Fruit fly (Drosophila melanogaster) whole organism: ENCODE results near the gene CG17026.

ENCODE experiments used
- CG8478 ChIP-seq: fragments of >200 bp; optimal IDR thresholded peaks from 2 replicates; lab custom pipeline; 2018; ENCODE audit warnings: inconsistent platforms
- Dll ChIP-seq: fragments of >200 bp; optimal IDR thresholded peaks from 2 replicates; lab custom pipeline; 2017
- EcR ChIP-seq, 2 experiments: fragments of >200 bp; optimal IDR thresholded peaks; 2 replicates each; lab custom pipeline; 2017; ENCODE audit warnings: missing biosample characterization in 2 of 2, missing genetic modification characterization in 2 of 2, missing genetic modification reagents in 2 of 2
- pan ChIP-seq: fragments of >200 bp; optimal IDR thresholded peaks from 2 replicates; lab custom pipeline; 2017
- psq ChIP-seq: fragments of >200 bp; optimal IDR thresholded peaks from 2 replicates; lab custom pipeline; 2017
- usp ChIP-seq: fragments of >200 bp; optimal IDR thresholded peaks from 2 replicates; lab custom pipeline; 2017; ENCODE audit warnings: missing biosample characterization, missing genetic modification characterization, mixed read lengths

CG17026 gene

dm6 chr3L:15999358-16000005 is 24.3 kb downstream of the CG17026 start:
- TF ChIP-seq Dll (no peak), EcR (GFP tag; optimal IDR thresholded peaks at IDR 0.05; lab: Kevin White, UChicago) (no peak), usp (GFP tag; lab: Kevin White, UChicago) (no peak), pan (lab: Kevin White, UChicago) (no peak), CG8478 (lab: Kevin White, UChicago) (no peak), psq (lab: Kevin White, UChicago) (no peak)

- TF ChIP-seq Dll (no peak), psq (lab: Kevin White, UChicago) (no peak), pan (lab: Kevin White, UChicago) (no peak), CG8478 (lab: Kevin White, UChicago) (no peak), usp (GFP tag; lab: Kevin White, UChicago) (no peak), EcR (GFP tag; optimal IDR thresholded peaks at IDR 0.05; lab: Kevin White, UChicago) (no peak)
Observed at dm6 chr3L:16001164-16001679, 26.1 kb downstream of the CG17026 start.

- TF ChIP-seq usp (GFP tag; lab: Kevin White, UChicago) (no peak), pan (lab: Kevin White, UChicago) (no peak), EcR (GFP tag; optimal IDR thresholded peaks at IDR 0.05; lab: Kevin White, UChicago) (no peak), psq (lab: Kevin White, UChicago) (no peak), Dll (no peak), CG8478 (lab: Kevin White, UChicago) (no peak)
Observed at dm6 chr3L:16002116-16002716, 27.0 kb downstream of the CG17026 start.

- TF ChIP-seq psq (lab: Kevin White, UChicago) (no peak), Dll (no peak)
Observed at dm6 chr3L:16004401-16005237, 29.5 kb downstream of the CG17026 start, which contains the start of the genes hzg and mRpS31. hzg (minus strand) TSS chr3L:16004736. mRpS31 (plus strand) TSS chr3L:16005193.

- no peak for TF ChIP-seq pan (lab: Kevin White, UChicago)
- no peak for TF ChIP-seq CG8478 (lab: Kevin White, UChicago)
- TF ChIP-seq Dll: no peak
- no peak for TF ChIP-seq usp (GFP tag; lab: Kevin White, UChicago)
- TF ChIP-seq EcR (GFP tag; optimal IDR thresholded peaks at IDR 0.05; lab: Kevin White, UChicago): no peak
- TF ChIP-seq psq (lab: Kevin White, UChicago): no peak
Observed at dm6 chr3L:16010176-16010575, 35.0 kb downstream of the CG17026 start.

- TF ChIP-seq CG8478 (lab: Kevin White, UChicago) (peak; percentile 3), usp (GFP tag; lab: Kevin White, UChicago) (no peak)
Observed at dm6 chr3L:16011319-16012210, 36.4 kb downstream of the CG17026 start, which contains the start of gene mib1. mib1 (minus strand) TSS chr3L:16011812.

- TF ChIP-seq EcR (GFP tag; optimal IDR thresholded peaks at IDR 0.05; lab: Kevin White, UChicago) (no peak), psq (lab: Kevin White, UChicago) (no peak), usp (GFP tag; lab: Kevin White, UChicago) (no peak), pan (lab: Kevin White, UChicago) (no peak), CG8478 (lab: Kevin White, UChicago) (no peak), Dll (no peak)
Observed at dm6 chr3L:16012315-16012950, 37.3 kb downstream of the CG17026 start.

- TF ChIP-seq psq (lab: Kevin White, UChicago): no peak
- no peak for TF ChIP-seq EcR (GFP tag; optimal IDR thresholded peaks at IDR 0.05; lab: Kevin White, UChicago)
- no peak for TF ChIP-seq usp (GFP tag; lab: Kevin White, UChicago)
- no peak for TF ChIP-seq CG8478 (lab: Kevin White, UChicago)
- no peak for TF ChIP-seq Dll
- no peak for TF ChIP-seq pan (lab: Kevin White, UChicago)
Observed at dm6 chr3L:16013198-16013982, 38.2 kb downstream of the CG17026 start.

dm6 chr3L:16014515-16014914 is 39.3 kb downstream of the CG17026 start:
- TF ChIP-seq usp (GFP tag; lab: Kevin White, UChicago) (no peak), Dll (no peak), psq (lab: Kevin White, UChicago) (no peak), CG8478 (lab: Kevin White, UChicago) (no peak), pan (lab: Kevin White, UChicago) (no peak), EcR (GFP tag; optimal IDR thresholded peaks at IDR 0.05; lab: Kevin White, UChicago) (no peak)
